Fruit fly (Drosophila melanogaster) whole organism, wandering third instar larva: Measurements from ENCODE around the gene CG5506.

ENCODE experiments used
- Abd-B ChIP-seq: fragments of >200 bp; optimal IDR thresholded peaks from 2 replicates; lab custom pipeline; 2017; ENCODE audit warnings: missing biosample characterization, missing genetic modification characterization
- CG9705 ChIP-seq: fragments of 200-800 bp; sonication (Bioruptor generic); optimal IDR thresholded peaks from 2 replicates; lab custom pipeline; 2018; ENCODE audit warnings: missing biosample characterization, mild to moderate bottlenecking, missing genetic modification characterization
- Dif ChIP-seq: fragments of 200-275, 200-300 bp; sonication (Bioruptor generic); optimal IDR thresholded peaks from 2 replicates; lab custom pipeline; 2018; ENCODE audit warnings: missing biosample characterization, missing genetic modification characterization; ENCODE audit not compliant: partially characterized antibody
- GATAd ChIP-seq: sonication (Bioruptor generic); optimal IDR thresholded peaks from 2 replicates; lab custom pipeline; 2016; ENCODE audit warnings: missing biosample characterization, missing genetic modification characterization
- HLH106 ChIP-seq: fragments of 200-800 bp; optimal IDR thresholded peaks from 3 replicates; lab custom pipeline; 2019; ENCODE audit warnings: missing biosample characterization, mild to moderate bottlenecking, missing genetic modification characterization, moderate library complexity
- Hnf4 ChIP-seq: fragments of 200-800 bp; sonication (Bioruptor generic); optimal IDR thresholded peaks from 2 replicates; lab custom pipeline; 2016; ENCODE audit warnings: missing biosample characterization, mild to moderate bottlenecking, missing genetic modification characterization
- Hr78 ChIP-seq: fragments of >200 bp; optimal IDR thresholded peaks from 2 replicates; lab custom pipeline; 2017; ENCODE audit warnings: missing biosample characterization, missing genetic modification characterization
- Myc ChIP-seq: fragments of >200 bp; optimal IDR thresholded peaks from 2 replicates; lab custom pipeline; 2017
- N ChIP-seq: fragments of >200 bp; optimal IDR thresholded peaks from 2 replicates; lab custom pipeline; 2018; ENCODE audit warnings: missing biosample characterization, missing external identifiers, missing genetic modification characterization
- OdsH ChIP-seq: fragments of 200-800 bp; sonication (Bioruptor generic); optimal IDR thresholded peaks from 2 replicates; lab custom pipeline; 2016; ENCODE audit warnings: missing biosample characterization, mild to moderate bottlenecking, missing genetic modification characterization
- Rel ChIP-seq, 2 experiments: fragments of 200-800 bp; sonication (Bioruptor generic) in 1 of 2; optimal IDR thresholded peaks; 2 replicates in 1 of 2; 3 replicates in 1 of 2; lab custom pipeline; 2016 to 2019; ENCODE audit warnings: mild to moderate bottlenecking in 2 of 2, missing biosample characterization in 2 of 2, missing genetic modification characterization in 2 of 2, moderate library complexity in 1 of 2
- br ChIP-seq: fragments of 200-800 bp; sonication (Bioruptor generic); optimal IDR thresholded peaks from 2 replicates; lab custom pipeline; 2016; ENCODE audit warnings: missing biosample characterization, missing genetic modification characterization
- brk ChIP-seq: fragments of 200-800 bp; sonication (Bioruptor generic); optimal IDR thresholded peaks from 2 replicates; lab custom pipeline; 2016; ENCODE audit warnings: missing biosample characterization, mild to moderate bottlenecking, missing genetic modification characterization
- dl ChIP-seq, 2 experiments: fragments of 175-275, 200-275 bp in 1 of 2; fragments of 200-275 bp in 1 of 2; sonication (Bioruptor generic); optimal IDR thresholded peaks; lab custom pipeline; 2018; ENCODE audit warnings: mild to moderate bottlenecking in 2 of 2, missing biosample characterization in 2 of 2, missing genetic modification characterization in 2 of 2, moderate library complexity in 2 of 2; ENCODE audit not compliant: partially characterized antibody in 2 of 2, insufficient read depth in 1 of 2
- dmrt93B ChIP-seq: fragments of 200-800 bp; sonication (Bioruptor generic); optimal IDR thresholded peaks from 2 replicates; lab custom pipeline; 2018; ENCODE audit warnings: missing biosample characterization, mild to moderate bottlenecking, missing genetic modification characterization
- foxo ChIP-seq, 2 experiments: fragments of 200-800 bp; sonication (Bioruptor generic); optimal IDR thresholded peaks; 2 replicates in 1 of 2; 3 replicates in 1 of 2; lab custom pipeline; 2016 to 2017; ENCODE audit warnings: missing biosample characterization in 2 of 2, missing genetic modification characterization in 2 of 2
- fru ChIP-seq: fragments of 200-800 bp; sonication (Bioruptor generic); optimal IDR thresholded peaks from 3 replicates; lab custom pipeline; 2016; ENCODE audit warnings: missing biosample characterization, mild to moderate bottlenecking, missing genetic modification characterization
- h ChIP-seq: fragments of 200-800 bp; sonication (Bioruptor generic); optimal IDR thresholded peaks from 3 replicates; lab custom pipeline; 2016; ENCODE audit warnings: missing biosample characterization, mild to moderate bottlenecking, missing genetic modification characterization
- lola ChIP-seq: fragments of >200 bp; optimal IDR thresholded peaks from 2 replicates; lab custom pipeline; 2017; ENCODE audit warnings: missing biosample characterization, missing genetic modification characterization
- pan ChIP-seq: fragments of >200 bp; optimal IDR thresholded peaks from 2 replicates; lab custom pipeline; 2017
- psq ChIP-seq: fragments of 200-800 bp; sonication (Bioruptor generic); optimal IDR thresholded peaks from 3 replicates; lab custom pipeline; 2017; ENCODE audit warnings: missing biosample characterization, mild to moderate bottlenecking, missing genetic modification characterization, moderate library complexity
- rgr ChIP-seq: fragments of 200-800 bp; sonication (Bioruptor generic); optimal IDR thresholded peaks from 3 replicates; lab custom pipeline; 2016; ENCODE audit warnings: missing biosample characterization, mild to moderate bottlenecking, missing genetic modification characterization
- sage ChIP-seq: fragments of 200-800 bp; sonication (Bioruptor generic); optimal IDR thresholded peaks from 2 replicates; lab custom pipeline; 2016; ENCODE audit warnings: missing biosample characterization, mild to moderate bottlenecking, missing genetic modification characterization
- tai ChIP-seq: sonication (Bioruptor generic); optimal IDR thresholded peaks from 2 replicates; lab custom pipeline; 2016; ENCODE audit warnings: missing biosample characterization, missing genetic modification characterization
- usp ChIP-seq: fragments of >200 bp; optimal IDR thresholded peaks from 2 replicates; lab custom pipeline; 2017; ENCODE audit warnings: missing biosample characterization, missing genetic modification characterization

CG5506 gene

DNA sequence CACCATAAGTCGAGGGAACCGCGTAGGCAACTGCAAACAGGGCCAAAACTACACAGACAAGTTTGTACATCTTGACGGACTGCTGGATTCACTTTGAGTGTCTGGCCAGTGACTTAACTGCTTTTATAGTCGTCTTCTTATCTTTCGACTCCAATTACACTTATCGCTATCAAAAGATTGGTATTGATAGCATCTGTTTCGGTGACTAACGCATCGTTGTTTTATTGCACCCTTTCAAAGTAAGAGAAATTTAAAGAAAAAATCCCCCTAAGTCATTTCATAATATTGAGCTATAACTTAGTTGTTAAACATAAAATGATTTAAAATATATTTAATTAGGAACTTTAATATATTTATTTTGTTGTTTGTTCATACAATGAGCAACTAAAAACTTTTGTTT lies at the start of gene CG5506:
CG5506 (minus strand) TSS at position 101 of the 400 bp plus-strand sequence.
- TF ChIP-seq Rel (GFP tag; optimal IDR thresholded peaks at IDR 0.05; lab: Kevin White, UChicago) (no peak), Rel (tag; optimal IDR thresholded peaks at IDR 0.05; lab: Kevin White, UChicago) (peak; percentile 66), tai (no peak), fru (GFP tag; lab: Kevin White, UChicago) (no peak), Abd-B (no peak), Hnf4 (no peak), psq (GFP tag; lab: Kevin White, UChicago) (no peak)
- TF ChIP-seq, all 38 proteins: peak for 1

DNA sequence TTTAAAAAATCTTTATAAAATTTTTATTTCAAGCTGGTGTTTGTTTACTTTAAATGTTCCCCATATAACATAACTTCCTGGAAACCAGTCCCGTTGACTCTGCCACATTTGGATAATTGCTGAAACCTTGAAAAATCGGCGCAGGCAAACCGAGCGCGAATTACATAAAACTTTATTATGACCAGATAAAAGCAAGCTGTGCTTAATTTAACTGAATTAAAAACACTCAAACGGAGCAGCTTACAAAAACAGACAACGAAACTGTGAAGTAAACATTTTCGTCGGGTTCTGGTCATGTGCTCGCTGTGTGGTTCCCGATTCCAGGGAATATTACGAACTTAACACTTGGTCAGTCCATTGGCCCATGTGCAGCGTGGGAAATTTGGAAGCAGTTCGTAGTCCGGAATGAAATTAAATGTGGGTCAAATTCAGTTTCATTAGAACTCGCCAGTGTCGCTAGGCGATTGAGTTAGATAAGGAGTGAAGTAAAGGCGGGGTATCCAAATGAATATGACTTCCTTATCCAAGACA lies 49.7 kb upstream of the CG5506 start:
- TF ChIP-seq rgr (GFP tag; lab: Kevin White, UChicago) (no peak), dmrt93B (GFP tag; lab: Kevin White, UChicago) (no peak), fru (GFP tag; lab: Kevin White, UChicago) (no peak), Rel (GFP tag; optimal IDR thresholded peaks at IDR 0.05; lab: Kevin White, UChicago) (no peak), Rel (tag; optimal IDR thresholded peaks at IDR 0.05; lab: Kevin White, UChicago) (peak; percentile 51), N (GFP tag; lab: Kevin White, UChicago) (no peak), lola (no peak), Hr78 (GFP tag; lab: Kevin White, UChicago) (no peak)
- TF ChIP-seq, all 38 proteins: peak for 1

DNA sequence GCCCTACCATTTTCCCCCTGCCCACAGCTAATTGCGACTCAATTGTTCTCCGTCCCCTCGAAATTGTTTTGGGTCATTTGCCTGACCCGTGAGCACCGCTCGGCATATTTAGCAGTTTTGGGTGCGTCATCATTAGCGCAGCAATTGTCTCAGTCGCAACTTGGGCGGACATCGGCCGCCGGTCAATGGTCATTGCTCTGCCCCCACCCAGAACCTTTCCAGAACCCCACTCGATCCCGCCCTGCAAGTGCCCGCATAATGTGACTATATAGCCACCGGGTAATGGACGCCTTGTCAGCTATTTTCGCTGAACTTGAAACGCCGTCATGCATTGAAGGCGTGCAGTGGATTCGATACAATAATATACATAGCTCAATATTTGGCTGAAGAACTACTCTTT lies 48.9 kb upstream of the CG5506 start:
- TF ChIP-seq dmrt93B (GFP tag; lab: Kevin White, UChicago) (no peak), Myc (lab: Kevin White, UChicago) (no peak), GATAd (GFP tag; lab: Kevin White, UChicago) (no peak), dl (GFP tag; optimal IDR thresholded peaks at IDR 0.05; lab: Kevin White, UChicago; ENCODE audit: insufficient read depth in 1 of 2, partially characterized antibody in 2 of 2) (no peak), h (GFP tag; lab: Kevin White, UChicago) (no peak), Hr78 (GFP tag; lab: Kevin White, UChicago) (no peak), pan (lab: Kevin White, UChicago) (no peak)

DNA sequence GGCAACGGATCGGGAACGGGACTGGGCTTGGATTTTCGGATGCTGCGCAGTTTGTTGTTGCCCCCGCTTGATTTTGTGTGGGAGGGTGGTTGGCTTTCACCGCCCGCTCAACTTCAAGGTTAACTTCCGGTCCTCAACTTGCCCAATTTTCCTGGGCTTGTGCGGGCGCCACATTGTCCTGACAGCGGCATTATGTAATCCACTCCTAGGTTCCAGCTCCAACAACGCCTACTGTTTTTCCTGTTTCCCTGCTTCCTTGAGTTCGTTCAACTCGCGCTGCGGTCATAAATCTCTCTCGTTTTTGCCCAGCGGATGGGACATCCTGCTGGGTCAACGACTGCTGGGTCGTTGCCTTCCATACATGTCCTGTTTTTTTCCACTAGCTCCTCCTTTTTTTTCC lies 47.7 kb upstream of the CG5506 start:
- TF ChIP-seq rgr (GFP tag; lab: Kevin White, UChicago) (no peak), h (GFP tag; lab: Kevin White, UChicago) (no peak), Myc (lab: Kevin White, UChicago) (no peak)

DNA sequence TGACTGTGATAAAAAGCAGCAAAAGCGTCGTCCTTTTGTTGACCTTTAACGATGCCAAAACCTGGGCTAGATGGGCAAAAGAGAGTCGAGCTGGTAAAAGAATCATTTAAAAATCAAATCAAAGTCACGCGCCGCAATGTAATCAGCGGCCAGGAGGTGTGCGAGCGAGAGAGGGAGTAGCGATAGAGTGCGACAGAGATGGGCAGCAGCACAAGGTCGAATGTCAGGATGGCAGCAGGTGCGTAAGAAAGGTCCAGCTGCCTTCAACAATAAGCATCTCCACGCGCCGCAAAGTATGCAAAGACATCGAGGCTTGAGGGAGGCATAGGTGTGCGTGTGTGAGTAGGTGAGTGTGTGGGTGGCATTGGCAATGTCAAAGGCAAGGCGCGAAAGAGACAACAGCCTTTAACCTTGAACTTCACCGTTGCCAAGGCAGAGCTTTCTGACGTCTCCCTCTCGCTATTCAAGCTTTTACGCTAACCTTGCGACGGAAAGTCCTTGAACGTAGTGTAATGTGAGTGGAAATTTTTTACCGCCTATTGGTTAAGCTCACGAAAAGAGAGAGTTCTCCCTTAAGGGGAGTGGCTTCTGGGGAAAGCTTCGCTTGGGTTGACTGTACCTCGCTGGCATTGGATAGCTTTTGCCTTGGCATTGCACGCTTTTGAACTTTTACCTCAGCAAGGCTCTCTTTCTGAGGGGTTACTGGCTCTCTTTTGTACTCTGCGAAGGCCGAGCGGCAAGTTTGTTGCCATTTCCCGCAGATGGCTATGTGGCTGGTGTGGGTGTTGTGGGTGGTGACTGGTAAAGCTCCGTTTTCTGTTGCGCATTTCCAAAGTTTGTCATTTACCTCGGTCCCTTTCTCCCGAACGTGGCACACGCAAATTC lies 45.8 kb upstream of the CG5506 start:
- TF ChIP-seq Dif (GFP tag; lab: Kevin White, UChicago) (no peak), Hr78 (GFP tag; lab: Kevin White, UChicago) (no peak), brk (no peak)

DNA sequence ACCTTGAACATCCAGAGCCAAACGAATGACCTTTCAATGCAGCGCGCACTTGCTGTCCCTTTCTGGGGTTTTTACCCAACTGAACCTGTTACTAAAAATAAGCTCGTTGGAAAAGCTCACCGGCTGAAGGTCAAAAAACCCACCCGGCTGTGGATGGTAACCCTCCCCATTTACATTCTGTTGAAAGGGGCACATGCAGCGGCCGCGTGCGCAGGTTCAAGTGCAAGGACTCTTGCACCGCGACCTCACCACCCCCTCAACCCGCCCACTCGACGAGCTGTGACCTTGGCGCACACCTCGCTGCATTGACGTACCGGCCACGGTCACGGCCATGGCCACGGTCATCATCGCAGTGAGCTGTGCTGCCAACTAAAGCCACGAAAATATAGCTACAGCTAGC lies 43.9 kb upstream of the CG5506 start:
- TF ChIP-seq CG9705 (GFP tag; lab: Kevin White, UChicago) (no peak), HLH106 (tag; lab: Kevin White, UChicago) (no peak), usp (GFP tag; lab: Kevin White, UChicago) (no peak), Rel (GFP tag; optimal IDR thresholded peaks at IDR 0.05; lab: Kevin White, UChicago) (no peak), Rel (tag; optimal IDR thresholded peaks at IDR 0.05; lab: Kevin White, UChicago) (no peak), Dif (GFP tag; lab: Kevin White, UChicago) (no peak), psq (GFP tag; lab: Kevin White, UChicago) (no peak), br (GFP tag; lab: Kevin White, UChicago) (no peak), dmrt93B (GFP tag; lab: Kevin White, UChicago) (no peak), rgr (GFP tag; lab: Kevin White, UChicago) (no peak), OdsH (GFP tag; lab: Kevin White, UChicago) (no peak), brk (no peak), fru (GFP tag; lab: Kevin White, UChicago) (no peak), lola (no peak), sage (no peak), foxo (GFP tag; optimal IDR thresholded peaks at IDR 0.05; lab: Kevin White, UChicago) (no peak), tai (no peak)
- TF ChIP-seq, all 38 proteins: peak for 0
